Worm (Caenorhabditis elegans) whole organism, L3 larva: ENCODE results near the gene F41E6.17.
A peak's percentile ranks its signal among the peaks of the same experiment; 100 is the strongest.

Experiments used
- R02D3.7 ChIP-seq: fragments of 150-350 bp; optimal IDR thresholded peaks from 2 replicates; lab custom pipeline; 2014; ENCODE audit warnings: missing biosample characterization, missing genetic modification characterization
- ZK546.5 ChIP-seq: sonication (generic microtip); optimal IDR thresholded peaks from 2 replicates; lab custom pipeline; 2017; ENCODE audit warnings: missing biosample characterization, missing genetic modification characterization
- aly-2 ChIP-seq: fragments of 150-350 bp; optimal IDR thresholded peaks from 2 replicates; lab custom pipeline; 2014; ENCODE audit warnings: missing biosample characterization, missing genetic modification characterization
- ceh-16 ChIP-seq: sonication (generic microtip); optimal IDR thresholded peaks from 2 replicates; lab custom pipeline; 2017; ENCODE audit warnings: missing biosample characterization, missing genetic modification characterization
- ceh-82 ChIP-seq: fragments of 150-350 bp; optimal IDR thresholded peaks from 2 replicates; lab custom pipeline; 2014; ENCODE audit warnings: missing biosample characterization, missing genetic modification characterization
- ceh-9 ChIP-seq: sonication (generic microtip); optimal IDR thresholded peaks from 2 replicates; lab custom pipeline; 2018; ENCODE audit warnings: missing biosample characterization, missing genetic modification characterization
- egl-27 ChIP-seq: sonication (generic microtip); optimal IDR thresholded peaks from 4 replicates; lab custom pipeline; 2017; ENCODE audit warnings: missing biosample characterization, missing genetic modification reagents, missing genetic modification characterization
- egl-5 ChIP-seq: fragments of 150-350 bp; optimal IDR thresholded peaks from 2 replicates; lab custom pipeline; 2017; ENCODE audit warnings: missing biosample characterization, missing genetic modification reagents, missing genetic modification characterization, inconsistent platforms
- elt-1 ChIP-seq: fragments of 150-350 bp; optimal IDR thresholded peaks from 2 replicates; lab custom pipeline; 2014; ENCODE audit warnings: missing biosample characterization, missing genetic modification characterization
- elt-2 ChIP-seq: sonication (generic microtip); optimal IDR thresholded peaks from 2 replicates; lab custom pipeline; 2016; ENCODE audit warnings: missing genetic modification reagents, mild to moderate bottlenecking, missing genetic modification characterization, missing compliant biosample characterization
- eor-1 ChIP-seq, 2 experiments: fragments of 150-350 bp; optimal IDR thresholded peaks; 2 replicates each; lab custom pipeline; 2014 to 2018; ENCODE audit warnings: missing biosample characterization in 2 of 2, missing genetic modification characterization in 2 of 2
- fkh-10 ChIP-seq: sonication (generic microtip); optimal IDR thresholded peaks from 2 replicates; lab custom pipeline; 2017; ENCODE audit warnings: missing biosample characterization, missing genetic modification reagents, missing genetic modification characterization
- fos-1 ChIP-seq: fragments of 150-350 bp; optimal IDR thresholded peaks from 2 replicates; lab custom pipeline; 2014; ENCODE audit warnings: missing biosample characterization, missing genetic modification characterization
- hmg-11 ChIP-seq: sonication (generic microtip); optimal IDR thresholded peaks from 2 replicates; lab custom pipeline; 2016; ENCODE audit warnings: missing genetic modification characterization, missing compliant biosample characterization
- jun-1 ChIP-seq: fragments of 150-350 bp; optimal IDR thresholded peaks from 2 replicates; lab custom pipeline; 2014; ENCODE audit warnings: missing biosample characterization, missing genetic modification reagents, missing genetic modification characterization
- lin-15B ChIP-seq: fragments of 150-350 bp; optimal IDR thresholded peaks from 2 replicates; lab custom pipeline; 2014; ENCODE audit warnings: missing biosample characterization, missing genetic modification characterization
- lin-39 ChIP-seq: fragments of 150-350 bp; optimal IDR thresholded peaks from 2 replicates; lab custom pipeline; 2018; ENCODE audit warnings: missing biosample characterization, missing genetic modification reagents, missing genetic modification characterization
- lsy-12 ChIP-seq: sonication (generic microtip); optimal IDR thresholded peaks from 2 replicates; lab custom pipeline; 2016; ENCODE audit warnings: mild to moderate bottlenecking, missing genetic modification characterization, missing compliant biosample characterization
- nfya-1 ChIP-seq: sonication (generic microtip); optimal IDR thresholded peaks from 2 replicates; lab custom pipeline; 2017; ENCODE audit warnings: missing genetic modification characterization, mild to moderate bottlenecking, missing compliant biosample characterization, antibody characterized with exemption, moderate library complexity; ENCODE audit not compliant: insufficient read depth
- nhr-11 ChIP-seq: fragments of 150-350 bp; optimal IDR thresholded peaks from 2 replicates; lab custom pipeline; 2014; ENCODE audit warnings: missing biosample characterization, missing genetic modification characterization
- nhr-23 ChIP-seq: fragments of 150-350 bp; optimal IDR thresholded peaks from 2 replicates; lab custom pipeline; 2014; ENCODE audit warnings: missing biosample characterization, missing genetic modification reagents, missing genetic modification characterization
- nhr-237 ChIP-seq: fragments of 150-350 bp; optimal IDR thresholded peaks from 2 replicates; lab custom pipeline; 2014; ENCODE audit warnings: missing biosample characterization, missing genetic modification characterization
- nhr-25 ChIP-seq: sonication (generic microtip); optimal IDR thresholded peaks from 2 replicates; lab custom pipeline; 2017; ENCODE audit warnings: missing biosample characterization, missing genetic modification characterization
- nhr-28 ChIP-seq: fragments of 150-350 bp; optimal IDR thresholded peaks from 2 replicates; lab custom pipeline; 2014; ENCODE audit warnings: missing biosample characterization, missing genetic modification characterization
- nhr-43 ChIP-seq: sonication (generic microtip); optimal IDR thresholded peaks from 2 replicates; lab custom pipeline; 2016; ENCODE audit warnings: mild to moderate bottlenecking, missing genetic modification characterization, missing compliant biosample characterization; ENCODE audit not compliant: poor library complexity, severe bottlenecking
- nhr-76 ChIP-seq: fragments of 150-350 bp; sonication (generic microtip); optimal IDR thresholded peaks from 5 replicates; lab custom pipeline; 2014; ENCODE audit warnings: missing biosample characterization, missing genetic modification characterization
- nhr-77 ChIP-seq: fragments of 150-350 bp; optimal IDR thresholded peaks from 2 replicates; lab custom pipeline; 2014; ENCODE audit warnings: missing biosample characterization, missing genetic modification characterization
- sea-2 ChIP-seq: fragments of 150-350 bp; sonication (generic microtip); optimal IDR thresholded peaks from 4 replicates; lab custom pipeline; 2014; ENCODE audit warnings: missing biosample characterization, missing genetic modification reagents, missing genetic modification characterization
- skn-1 ChIP-seq: fragments of 150-350 bp; optimal IDR thresholded peaks from 2 replicates; lab custom pipeline; 2014; ENCODE audit warnings: missing biosample characterization, missing genetic modification characterization
- snpc-4 ChIP-seq: fragments of 150-350 bp; optimal IDR thresholded peaks from 2 replicates; lab custom pipeline; 2014; ENCODE audit warnings: missing biosample characterization, missing genetic modification characterization
- tbx-2 ChIP-seq: sonication (generic microtip); optimal IDR thresholded peaks from 2 replicates; lab custom pipeline; 2016; ENCODE audit warnings: mild to moderate bottlenecking, missing genetic modification characterization, missing compliant biosample characterization
- unc-39 ChIP-seq: sonication (generic microtip); optimal IDR thresholded peaks from 4 replicates; lab custom pipeline; 2017; ENCODE audit warnings: missing biosample characterization, missing genetic modification characterization
- unc-62 ChIP-seq: fragments of 150-350 bp; sonication (generic microtip); optimal IDR thresholded peaks from 4 replicates; lab custom pipeline; 2014; ENCODE audit warnings: missing biosample characterization, missing genetic modification reagents, missing genetic modification characterization
- zag-1 ChIP-seq: fragments of 150-350 bp; optimal IDR thresholded peaks from 2 replicates; lab custom pipeline; 2014; ENCODE audit warnings: missing biosample characterization, missing genetic modification characterization
- ztf-11 ChIP-seq: fragments of 150-350 bp; optimal IDR thresholded peaks from 2 replicates; lab custom pipeline; 2014; ENCODE audit warnings: missing biosample characterization, missing genetic modification characterization
- ztf-4 ChIP-seq: fragments of 150-350 bp; optimal IDR thresholded peaks from 2 replicates; lab custom pipeline; 2014; ENCODE audit warnings: missing biosample characterization, missing genetic modification characterization

Gene F41E6.17

DNA sequence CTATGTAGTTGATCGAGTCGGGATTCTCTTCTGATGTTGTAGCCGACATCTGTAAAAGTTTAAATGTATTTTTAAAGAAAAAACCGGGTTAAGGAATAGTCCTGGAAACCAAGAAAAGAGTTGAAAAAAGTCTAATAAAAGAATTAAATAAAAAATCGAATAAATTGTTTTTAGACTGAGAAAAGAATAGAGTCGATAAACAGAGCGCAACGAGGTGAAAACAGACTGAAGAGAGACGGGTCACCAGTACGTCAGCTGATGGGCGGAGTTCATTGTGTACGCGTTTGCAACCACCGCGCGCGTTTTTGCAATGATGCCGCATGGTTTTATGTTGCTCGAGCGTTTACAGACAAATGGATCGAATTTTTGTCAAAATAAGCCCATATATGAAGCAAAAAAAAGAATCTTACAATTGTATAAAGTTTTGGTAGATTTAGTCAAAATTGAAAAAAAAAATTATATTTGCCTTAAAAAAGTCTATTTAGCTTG, 7.4 kb downstream of the F41E6.17 start, which contains the start of gene atg-18 (continued):
- TF ChIP-seq ztf-4 (tag; lab: Kevin White, UChicago) (no peak), R02D3.7 (no peak), ZK546.5 (tag; lab: Kevin White, UChicago) (no peak), ceh-9 (tag; lab: Kevin White, UChicago) (no peak), unc-39 (tag; lab: Kevin White, UChicago) (no peak), nfya-1 (tag; lab: Kevin White, UChicago) (peak; percentile 75), nhr-77 (tag; lab: Kevin White, UChicago) (no peak), lin-15B (tag; lab: Kevin White, UChicago) (peak; percentile 18), nhr-43 (tag; lab: Kevin White, UChicago) (peak; percentile 64), elt-2 (tag; lab: Kevin White, UChicago) (peak; percentile 63), egl-5 (tag; lab: Kevin White, UChicago) (peak; percentile 74), nhr-76 (no peak), unc-62 (GFP tag; lab: Kevin White, UChicago) (no peak), nhr-11 (tag; lab: Kevin White, UChicago) (no peak)

DNA sequence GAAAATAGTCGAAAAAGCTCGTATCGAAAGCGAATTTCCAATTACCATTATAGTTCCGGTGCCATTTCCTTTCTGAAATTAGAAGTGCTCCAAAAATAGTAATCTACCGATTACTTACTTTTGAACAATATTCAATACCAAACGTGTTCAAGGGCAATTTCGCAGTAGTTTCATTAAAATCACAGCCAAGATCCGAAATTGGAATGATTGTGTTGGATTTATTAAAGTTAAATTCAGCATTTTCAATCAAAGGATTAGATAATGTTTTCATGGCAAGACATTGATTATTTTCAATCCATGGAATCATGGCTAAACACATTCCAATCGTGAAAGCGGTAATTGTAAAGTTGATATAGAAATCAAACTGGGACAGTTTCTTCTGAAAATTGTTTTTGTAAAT, 8.9 kb downstream of the F41E6.17 start:
- TF ChIP-seq ceh-82 (tag; lab: Kevin White, UChicago) (no peak), lsy-12 (tag; lab: Kevin White, UChicago) (no peak), aly-2 (tag; lab: Kevin White, UChicago) (no peak), jun-1 (no peak), fos-1 (tag; lab: Kevin White, UChicago) (no peak), lin-15B (tag; lab: Kevin White, UChicago) (no peak), fkh-10 (no peak), snpc-4 (no peak), nhr-23 (tag; lab: Kevin White, UChicago) (no peak), ztf-11 (tag; lab: Kevin White, UChicago) (no peak)

DNA sequence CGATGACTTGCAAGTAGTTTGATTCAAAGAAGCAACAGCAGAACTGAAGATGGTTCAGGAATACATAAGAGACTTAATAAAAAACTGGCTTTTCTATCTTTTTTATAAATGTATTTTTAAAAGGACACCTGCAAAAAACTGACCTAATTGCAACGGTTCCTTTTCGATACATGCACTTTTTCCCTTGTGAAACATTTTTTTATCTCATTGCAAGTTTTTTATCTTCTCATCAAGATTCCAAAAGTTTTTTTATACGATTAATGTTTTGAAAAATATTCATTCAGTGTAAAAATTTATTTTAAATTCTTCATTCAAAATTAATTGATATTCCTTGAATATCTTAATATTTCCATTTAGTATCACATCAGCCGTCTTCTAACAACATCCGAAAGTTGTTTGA, 11.7 kb downstream of the F41E6.17 start, which contains the start of gene oac-29:
Gene oac-29 (minus strand): TSS at position 101 of the 400 bp plus-strand sequence.
- TF ChIP-seq elt-1 (no peak), lin-15B (tag; lab: Kevin White, UChicago) (no peak), hmg-11 (tag; lab: Kevin White, UChicago) (no peak), aly-2 (tag; lab: Kevin White, UChicago) (no peak), egl-27 (tag; lab: Kevin White, UChicago) (no peak), fos-1 (tag; lab: Kevin White, UChicago) (no peak), zag-1 (no peak), ceh-16 (tag; lab: Kevin White, UChicago) (no peak), nhr-237 (tag; lab: Kevin White, UChicago) (no peak), nhr-77 (tag; lab: Kevin White, UChicago) (no peak), ceh-82 (tag; lab: Kevin White, UChicago) (no peak), eor-1 (tag; optimal IDR thresholded peaks at IDR 0.05; lab: Kevin White, UChicago) (no peak)

DNA sequence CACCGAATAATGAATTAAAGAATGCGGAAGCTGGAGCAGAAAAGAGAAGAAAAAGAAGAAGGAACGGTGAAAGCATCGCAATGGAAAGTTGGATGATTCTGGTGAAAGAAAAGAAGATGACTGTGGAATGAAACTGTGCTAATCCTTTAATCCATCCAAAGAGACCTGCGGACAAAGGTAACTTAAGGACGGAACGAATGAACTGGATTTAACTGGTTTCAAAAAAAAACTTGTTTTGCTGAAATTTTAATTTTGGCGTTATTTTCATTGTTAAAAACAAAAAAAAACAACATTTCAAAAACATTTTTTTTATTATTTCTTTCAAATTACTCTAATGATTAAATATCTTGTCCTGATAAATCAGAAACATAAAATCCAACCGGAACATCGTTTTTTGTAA, 13.0 kb downstream of the F41E6.17 start, which contains the start of gene grl-12:
Gene grl-12 (minus strand): TSS at position 101 of the 400 bp plus-strand sequence.
- TF ChIP-seq nhr-43 (tag; lab: Kevin White, UChicago), result no peak
- no peak for TF ChIP-seq ceh-9 (tag; lab: Kevin White, UChicago)
- no peak for TF ChIP-seq nhr-25 (tag; lab: Kevin White, UChicago)
- no peak for TF ChIP-seq ztf-11 (tag; lab: Kevin White, UChicago)
- TF ChIP-seq nhr-76, result no peak
- no peak for TF ChIP-seq lin-39 (tag; lab: Kevin White, UChicago)
- no peak for TF ChIP-seq nhr-28 (tag; lab: Kevin White, UChicago)

DNA sequence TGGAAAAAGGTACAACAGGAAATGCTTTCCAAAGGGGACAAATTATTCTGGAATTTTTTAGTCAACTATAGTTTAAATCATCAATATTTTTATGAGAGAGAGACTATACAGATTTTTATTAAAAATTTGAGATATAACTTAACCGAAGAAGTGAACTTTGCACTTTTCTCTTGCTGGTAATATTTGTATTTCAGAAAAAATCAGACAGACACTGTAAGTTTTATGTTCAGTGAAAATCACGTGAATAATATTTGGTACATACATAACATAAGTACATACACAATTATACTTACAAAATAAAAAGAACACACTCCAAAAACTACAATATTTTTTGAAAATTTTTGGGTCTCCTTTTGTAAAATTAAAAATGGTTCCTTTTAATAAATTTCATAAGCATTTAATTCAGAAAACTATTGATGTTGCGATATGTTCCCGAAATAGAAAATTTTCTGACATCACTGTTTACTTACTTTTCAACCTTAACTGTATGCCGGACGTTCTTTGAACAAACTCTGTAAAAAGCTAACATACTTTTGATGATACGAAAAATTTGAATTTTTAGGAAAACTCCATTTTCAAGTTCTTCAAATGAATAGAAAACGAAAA, 13.9 kb downstream of the F41E6.17 start, which contains the start of the genes F28A12.10 and acd-4:
Gene F28A12.10 (minus strand): TSS at position 101 of the 606 bp plus-strand sequence.
Gene acd-4 (plus strand): TSS at position 556 of the 606 bp plus-strand sequence.
- TF ChIP-seq tbx-2, result no peak
- no peak for TF ChIP-seq sea-2 (GFP tag; lab: Kevin White, UChicago)
- no peak for TF ChIP-seq lin-15B (tag; lab: Kevin White, UChicago)
- no peak for TF ChIP-seq ceh-9 (tag; lab: Kevin White, UChicago)
- TF ChIP-seq nhr-28 (tag; lab: Kevin White, UChicago), result no peak
- TF ChIP-seq snpc-4, result no peak
- TF ChIP-seq zag-1, result no peak
- TF ChIP-seq skn-1 (tag; lab: Kevin White, UChicago), result no peak
- TF ChIP-seq elt-1, result no peak
- TF ChIP-seq aly-2 (tag; lab: Kevin White, UChicago), result no peak
- TF ChIP-seq, all 47 proteins: peak for 0
